Worm (Caenorhabditis elegans): Measurements from ENCODE around the gene F26F4.6.

- TF ChIP-seq F37B4.10 (GFP tag; IDR thresholded peaks at IDR 0.05) (no peak), Y67H2A.10 (GFP tag; conservative IDR thresholded peaks at IDR 0.05) (no peak)
These were observed 24.8 kb downstream of the F26F4.6 start, which contains the start of the genes msd-4 and C35D10.3 for ce11 chrIII:4868643-4869042.
